Worm (Caenorhabditis elegans) whole organism, L2 larva: Measurements from ENCODE around the gene ZK688.4.
A peak's percentile ranks its signal among the peaks of the same experiment; 100 is the strongest.

Experiments
- C34F6.9 ChIP-seq: fragments of 150-350 bp; optimal IDR thresholded peaks from 2 replicates; lab custom pipeline; 2014; ENCODE audit warnings: missing biosample characterization, missing genetic modification characterization
- F13H6.1 ChIP-seq: sonication (generic microtip); optimal IDR thresholded peaks from 2 replicates; lab custom pipeline; 2016; ENCODE audit warnings: missing genetic modification characterization, missing compliant biosample characterization
- Y55F3AM.14 ChIP-seq: fragments of 200-800 bp; sonication (Bioruptor generic); optimal IDR thresholded peaks from 2 replicates; lab custom pipeline; 2018; ENCODE audit warnings: mild to moderate bottlenecking, missing genetic modification characterization, missing compliant biosample characterization
- alr-1 ChIP-seq: fragments of 150-350 bp; optimal IDR thresholded peaks from 2 replicates; lab custom pipeline; 2014; ENCODE audit warnings: missing biosample characterization, missing genetic modification characterization
- ama-1 ChIP-seq: fragments of 150-350 bp; optimal IDR thresholded peaks from 2 replicates; lab custom pipeline; 2018; ENCODE audit warnings: inconsistent platforms
- crh-2 ChIP-seq: sonication (generic microtip); optimal IDR thresholded peaks from 2 replicates; lab custom pipeline; 2017; ENCODE audit warnings: missing biosample characterization, missing genetic modification characterization
- dmd-4 ChIP-seq: sonication (generic microtip); optimal IDR thresholded peaks from 2 replicates; lab custom pipeline; 2017; ENCODE audit warnings: missing biosample characterization, missing genetic modification characterization
- elt-1 ChIP-seq: fragments of 150-350 bp; optimal IDR thresholded peaks from 2 replicates; lab custom pipeline; 2014; ENCODE audit warnings: missing biosample characterization, missing genetic modification characterization
- elt-3 ChIP-seq: sonication (generic microtip); optimal IDR thresholded peaks from 2 replicates; lab custom pipeline; 2017; ENCODE audit warnings: missing biosample characterization, missing genetic modification characterization
- fos-1 ChIP-seq: fragments of 150-350 bp; optimal IDR thresholded peaks from 2 replicates; lab custom pipeline; 2014; ENCODE audit warnings: missing biosample characterization, missing genetic modification characterization
- gmeb-1 ChIP-seq: fragments of 150-350 bp; optimal IDR thresholded peaks from 2 replicates; lab custom pipeline; 2014; ENCODE audit warnings: missing biosample characterization, missing genetic modification characterization
- lin-39 ChIP-seq: fragments of 150-350 bp; optimal IDR thresholded peaks from 2 replicates; lab custom pipeline; 2014; ENCODE audit warnings: missing biosample characterization, missing genetic modification reagents, missing genetic modification characterization
- lsy-2 ChIP-seq, 2 experiments: fragments of 150-350 bp in 1 of 2; sonication (generic microtip) in 1 of 2; optimal IDR thresholded peaks; 2 replicates each; lab custom pipeline; 2014 to 2017; ENCODE audit warnings: missing biosample characterization in 2 of 2, missing genetic modification characterization in 2 of 2
- mab-5 ChIP-seq: fragments of 150-350 bp; optimal IDR thresholded peaks from 2 replicates; lab custom pipeline; 2014; ENCODE audit warnings: missing biosample characterization, missing genetic modification characterization
- mdl-1 ChIP-seq, 2 experiments: fragments of 150-350 bp in 1 of 2; sonication (generic microtip) in 1 of 2; optimal IDR thresholded peaks; 2 replicates each; lab custom pipeline; 2017; ENCODE audit warnings: missing biosample characterization in 2 of 2, missing genetic modification characterization in 2 of 2
- nhr-10 ChIP-seq: sonication (generic microtip); optimal IDR thresholded peaks from 2 replicates; lab custom pipeline; 2017; ENCODE audit warnings: missing biosample characterization, missing genetic modification characterization
- nhr-11 ChIP-seq: fragments of 150-350 bp; optimal IDR thresholded peaks from 2 replicates; lab custom pipeline; 2014; ENCODE audit warnings: missing biosample characterization, missing genetic modification characterization
- nhr-12 ChIP-seq: fragments of 150-350 bp; optimal IDR thresholded peaks from 2 replicates; lab custom pipeline; 2014; ENCODE audit warnings: missing biosample characterization, missing genetic modification characterization
- nhr-129 ChIP-seq: fragments of 150-350 bp; optimal IDR thresholded peaks from 2 replicates; lab custom pipeline; 2014; ENCODE audit warnings: missing biosample characterization, missing genetic modification characterization
- nhr-21 ChIP-seq: fragments of 150-350 bp; optimal IDR thresholded peaks from 2 replicates; lab custom pipeline; 2014; ENCODE audit warnings: missing biosample characterization, missing genetic modification characterization
- nhr-23 ChIP-seq: fragments of 150-350 bp; optimal IDR thresholded peaks from 2 replicates; lab custom pipeline; 2014; ENCODE audit warnings: missing biosample characterization, missing genetic modification reagents, missing genetic modification characterization
- nhr-237 ChIP-seq: fragments of 150-350 bp; optimal IDR thresholded peaks from 2 replicates; lab custom pipeline; 2014; ENCODE audit warnings: missing biosample characterization, missing genetic modification characterization
- nhr-25 ChIP-seq: fragments of 150-350 bp; sonication (generic microtip); optimal IDR thresholded peaks from 3 replicates; lab custom pipeline; 2014; ENCODE audit warnings: missing biosample characterization, missing genetic modification characterization
- nhr-6 ChIP-seq: fragments of 150-350 bp; optimal IDR thresholded peaks from 2 replicates; lab custom pipeline; 2014; ENCODE audit warnings: missing biosample characterization, missing genetic modification characterization
- peb-1 ChIP-seq: fragments of 150-350 bp; optimal IDR thresholded peaks from 2 replicates; lab custom pipeline; 2014; ENCODE audit warnings: missing biosample characterization, missing genetic modification characterization
- sem-4 ChIP-seq: fragments of 150-350 bp; optimal IDR thresholded peaks from 2 replicates; lab custom pipeline; 2014; ENCODE audit warnings: missing biosample characterization, missing genetic modification reagents, missing genetic modification characterization
- skn-1 ChIP-seq: sonication (generic microtip); optimal IDR thresholded peaks from 2 replicates; lab custom pipeline; 2017; ENCODE audit warnings: missing biosample characterization, missing genetic modification characterization
- sma-3 ChIP-seq: sonication (generic microtip); optimal IDR thresholded peaks from 2 replicates; lab custom pipeline; 2016; ENCODE audit warnings: missing genetic modification reagents, missing genetic modification characterization, missing compliant biosample characterization
- sma-9 ChIP-seq, 2 experiments: fragments of 150-350 bp in 1 of 2; sonication (generic microtip) in 1 of 2; optimal IDR thresholded peaks; 2 replicates each; lab custom pipeline; 2014 to 2016; ENCODE audit warnings: missing genetic modification characterization in 2 of 2, mild to moderate bottlenecking in 1 of 2, missing biosample characterization in 1 of 2, missing compliant biosample characterization in 1 of 2, missing genetic modification reagents in 1 of 2, moderate library complexity in 1 of 2
- snpc-4 ChIP-seq: fragments of 150-350 bp; optimal IDR thresholded peaks from 2 replicates; lab custom pipeline; 2014; ENCODE audit warnings: missing biosample characterization, missing genetic modification characterization
- unc-39 ChIP-seq: fragments of 150-350 bp; optimal IDR thresholded peaks from 2 replicates; lab custom pipeline; 2014; ENCODE audit warnings: missing biosample characterization, missing genetic modification characterization
- unc-55 ChIP-seq: fragments of 150-350 bp; sonication (generic microtip); optimal IDR thresholded peaks from 3 replicates; lab custom pipeline; 2014; ENCODE audit warnings: missing biosample characterization, missing genetic modification reagents, missing genetic modification characterization
- ztf-1 ChIP-seq: fragments of 200-800 bp; sonication (Bioruptor generic); conservative IDR thresholded peaks from 2 replicates; pipeline ENCODE4 v1.3.6; 2022; ENCODE audit warnings: missing genetic modification characterization, missing compliant biosample characterization

ZK688.4 gene

DNA sequence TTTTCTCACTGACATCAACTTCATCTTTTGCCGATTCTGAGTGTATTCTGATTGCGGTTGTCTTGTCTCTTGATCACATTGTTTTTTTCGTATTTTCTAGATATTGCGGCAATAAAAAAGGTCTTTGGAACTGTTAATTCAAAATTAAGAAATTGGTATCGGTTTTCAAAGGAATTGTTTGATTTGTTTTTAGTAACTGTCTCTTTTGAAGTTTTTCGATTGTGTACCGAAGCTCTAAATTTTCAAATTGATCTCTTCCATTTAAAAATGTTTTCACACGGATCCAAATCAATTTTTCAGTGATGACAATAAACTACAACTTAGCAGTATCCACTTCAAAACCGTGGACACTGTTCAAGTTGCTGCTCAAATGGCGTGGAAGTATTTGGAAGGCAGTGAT, 5.9 kb downstream of the ZK688.4 start, which contains the start of gene best-24:
TSS of gene best-24 (plus strand) at position 301 of the 400 bp plus-strand sequence.
- TF ChIP-seq fos-1 (tag; lab: Kevin White, UChicago) (no peak), sma-3 (no peak), mdl-1 (tag; optimal IDR thresholded peaks at IDR 0.05; lab: Kevin White, UChicago) (no peak), ztf-1 (GFP tag; lab: Robert Waterston, UW) (no peak), nhr-12 (tag; lab: Kevin White, UChicago) (no peak), snpc-4 (tag; lab: Kevin White, UChicago) (no peak), elt-3 (tag; lab: Kevin White, UChicago) (no peak)

DNA sequence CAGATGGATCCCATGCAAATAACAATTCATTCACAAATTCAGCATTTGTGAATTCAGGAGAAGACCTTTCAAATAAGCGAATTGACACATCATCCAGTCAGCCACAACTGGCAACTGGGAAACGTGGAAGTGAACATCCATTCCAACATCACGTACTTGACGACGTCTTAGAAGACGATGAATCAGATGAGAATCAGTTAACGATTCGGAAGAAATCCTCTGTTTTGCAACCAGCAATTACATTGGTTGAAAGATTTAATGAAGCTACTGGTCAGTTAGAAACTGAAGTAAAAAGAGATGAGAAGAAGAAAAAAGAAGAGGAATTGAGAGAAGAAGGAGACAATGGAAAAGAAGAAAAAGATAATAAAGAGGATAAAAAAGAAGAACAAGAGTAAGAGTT, 8.6 kb downstream of the ZK688.4 start:
- no peak for TF ChIP-seq nhr-21 (tag; lab: Kevin White, UChicago)
- TF ChIP-seq Y55F3AM.14 (GFP tag; lab: Kevin White, UChicago): no peak
- TF ChIP-seq lin-39 (tag; lab: Kevin White, UChicago): no peak
- TF ChIP-seq unc-39 (tag; lab: Kevin White, UChicago): no peak
- no peak for TF ChIP-seq alr-1 (tag; lab: Kevin White, UChicago)
- no peak for TF ChIP-seq snpc-4 (tag; lab: Kevin White, UChicago)
- no peak for TF ChIP-seq dmd-4 (tag; lab: Kevin White, UChicago)
- TF ChIP-seq nhr-129: no peak
- no peak for TF ChIP-seq sma-9 (GFP tag; optimal IDR thresholded peaks at IDR 0.05; lab: Kevin White, UChicago)
- no peak for TF ChIP-seq sma-9 (tag; optimal IDR thresholded peaks at IDR 0.05; lab: Kevin White, UChicago)

ce11 chrIII:7907515-7907914, 12.7 kb downstream of the ZK688.4 start, which contains the start of gene pcp-5:
pcp-5 (minus strand) TSS chrIII:7907615.
- TF ChIP-seq mab-5: no peak
- TF ChIP-seq mdl-1 (tag; optimal IDR thresholded peaks at IDR 0.05; lab: Kevin White, UChicago): no peak
- peak in 1 of 2 experiments; percentile 6 for TF ChIP-seq lsy-2 (tag; optimal IDR thresholded peaks at IDR 0.05; lab: Kevin White, UChicago)

ce11 chrIII:7909263-7909662, 14.4 kb downstream of the ZK688.4 start, which contains the start of gene ZK688.1:
ZK688.1 (plus strand) TSS chrIII:7909563.
- TF ChIP-seq sem-4 (tag; lab: Kevin White, UChicago): no peak
- TF ChIP-seq nhr-6 (tag; lab: Kevin White, UChicago): no peak
- TF ChIP-seq F13H6.1: no peak
- TF ChIP-seq mdl-1 (tag; optimal IDR thresholded peaks at IDR 0.05; lab: Kevin White, UChicago): no peak
- TF ChIP-seq unc-55 (GFP tag; lab: Kevin White, UChicago): no peak
- no peak for TF ChIP-seq gmeb-1 (tag; lab: Kevin White, UChicago)
- no peak for TF ChIP-seq nhr-23 (tag; lab: Kevin White, UChicago)
- TF ChIP-seq mab-5: no peak
- TF ChIP-seq unc-39 (tag; lab: Kevin White, UChicago): no peak
- no peak for TF ChIP-seq nhr-237
- TF ChIP-seq elt-1 (tag; lab: Kevin White, UChicago): no peak
- no peak for TF ChIP-seq snpc-4 (tag; lab: Kevin White, UChicago)
- TF ChIP-seq nhr-10 (tag; lab: Kevin White, UChicago): no peak
- TF ChIP-seq fos-1 (tag; lab: Kevin White, UChicago): no peak
- no peak for TF ChIP-seq sma-9 (GFP tag; optimal IDR thresholded peaks at IDR 0.05; lab: Kevin White, UChicago)
- no peak for TF ChIP-seq sma-9 (tag; optimal IDR thresholded peaks at IDR 0.05; lab: Kevin White, UChicago)
- TF ChIP-seq nhr-25 (tag; lab: Kevin White, UChicago): no peak

DNA sequence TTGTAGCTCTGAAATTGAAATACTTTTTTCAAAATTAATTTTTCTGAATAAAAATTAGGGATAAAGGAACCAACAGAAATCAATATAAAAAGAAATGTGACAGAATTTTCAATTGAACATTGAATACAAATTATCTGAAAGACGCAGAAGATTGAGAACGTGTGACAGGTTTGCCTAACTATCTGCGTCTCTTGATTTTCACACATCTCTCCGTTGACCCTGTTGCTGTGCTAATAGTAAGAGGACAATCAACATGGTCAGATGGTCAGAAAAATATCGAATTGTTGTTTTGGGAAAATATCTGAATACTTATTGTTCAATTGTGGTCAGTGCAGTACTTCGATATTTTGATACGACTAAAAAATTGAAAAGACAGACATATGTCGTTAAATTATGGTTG, 16.8 kb downstream of the ZK688.4 start, which contains the start of gene ZK688.7:
TSS of gene ZK688.7 (minus strand) at position 14 of the 400 bp plus-strand sequence.
- TF ChIP-seq peb-1: no peak
- TF ChIP-seq ama-1 (lab: Kevin White, UChicago): no peak
- no peak for TF ChIP-seq mdl-1 (tag; optimal IDR thresholded peaks at IDR 0.05; lab: Kevin White, UChicago)
- peak; percentile 57 for TF ChIP-seq nhr-129
- TF ChIP-seq crh-2 (tag; lab: Kevin White, UChicago): peak; percentile 13
- TF ChIP-seq fos-1 (tag; lab: Kevin White, UChicago): peak; percentile 4
- no peak for TF ChIP-seq nhr-11 (tag; lab: Kevin White, UChicago)
- peak; percentile 51 for TF ChIP-seq C34F6.9 (tag; lab: Kevin White, UChicago)
- TF ChIP-seq nhr-10 (tag; lab: Kevin White, UChicago): no peak
- TF ChIP-seq skn-1 (tag; lab: Kevin White, UChicago): no peak
- peak; percentile 56 for TF ChIP-seq nhr-25 (tag; lab: Kevin White, UChicago)
- peak in 1 of 2 experiments; percentile 38 for TF ChIP-seq lsy-2 (tag; optimal IDR thresholded peaks at IDR 0.05; lab: Kevin White, UChicago)
- TF ChIP-seq ztf-1 (GFP tag; lab: Robert Waterston, UW): no peak
